Worm (Caenorhabditis elegans) whole organism, young adult: ENCODE results near the gene F11D11.12.

Source experiments
- F37B4.10 ChIP-seq: fragments of 200-800 bp; sonication (Bioruptor generic); IDR thresholded peaks from 2 replicates; pipeline ENCODE4 v1.3.6; 2022; ENCODE audit warnings: missing genetic modification characterization, missing compliant biosample characterization
- lin-26 ChIP-seq: fragments of 200-800 bp; sonication (Bioruptor generic); IDR thresholded peaks from 2 replicates; pipeline ENCODE4 v1.3.6; 2022; ENCODE audit warnings: missing genetic modification reagents, missing genetic modification characterization, missing compliant biosample characterization

DNA sequence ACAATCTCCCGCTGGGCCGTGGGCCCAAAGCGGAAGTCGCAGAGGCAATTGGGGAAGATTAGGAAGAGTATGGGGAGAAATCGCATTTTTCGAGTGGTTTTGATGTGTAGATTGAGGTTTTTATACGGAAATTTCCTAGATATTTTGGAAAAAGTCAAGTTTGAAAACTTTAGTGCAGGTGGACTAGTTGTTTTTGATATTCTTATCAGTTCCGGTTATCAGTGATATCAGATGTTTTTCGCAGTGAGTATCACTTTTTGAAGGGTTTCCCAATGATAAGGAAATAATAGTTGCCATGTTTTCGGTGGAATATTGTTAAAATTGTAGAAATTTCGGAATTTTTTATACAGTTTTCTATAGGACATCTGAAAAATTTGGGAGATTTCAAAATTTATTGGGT lies 16.1 kb downstream of the F11D11.12 start, which contains the start of gene scl-20:
- TF ChIP-seq F37B4.10 (GFP tag; lab: Robert Waterston, UW) (no peak), lin-26 (GFP tag; lab: Robert Waterston, UW) (no peak)
